Worm (Caenorhabditis elegans) whole organism, L4/young adult: ENCODE data around the gene fbxa-201.

Experiments
- W03F9.2 ChIP-seq: fragments of 150-350 bp; optimal IDR thresholded peaks from 2 replicates; lab custom pipeline; 2014; ENCODE audit warnings: missing biosample characterization, missing genetic modification characterization
- dao-5 ChIP-seq: sonication (generic microtip); optimal IDR thresholded peaks from 2 replicates; lab custom pipeline; 2016; ENCODE audit warnings: missing genotype, missing genetic modification characterization, moderate library complexity, missing compliant biosample characterization
- him-1 ChIP-seq: sonication (generic microtip); optimal IDR thresholded peaks from 2 replicates; lab custom pipeline; 2016; ENCODE audit warnings: missing genotype, missing genetic modification reagents, missing genetic modification characterization, missing compliant biosample characterization

ce11 chrV:1992515-1992968, 17.4 kb downstream of the fbxa-201 start, which contains the start of gene tnt-4:
- TF ChIP-seq him-1 (tag; lab: Kevin White, UChicago) (no peak), dao-5 (tag; lab: Kevin White, UChicago) (no peak), W03F9.2 (tag; lab: Kevin White, UChicago) (no peak)
